Worm (Caenorhabditis elegans) whole organism, L4/young adult: ENCODE data around the gene F44D12.16.
"Not testable (repeated sequence)": the region's sequence is repeated elsewhere in the genome, so short reads cannot be mapped to it uniquely, and the experiment has no call there.

Experiments used
- W03F9.2 ChIP-seq: fragments of 150-350 bp; optimal IDR thresholded peaks from 2 replicates; lab custom pipeline; 2014; ENCODE audit warnings: missing biosample characterization, missing genetic modification characterization
- dao-5 ChIP-seq: sonication (generic microtip); optimal IDR thresholded peaks from 2 replicates; lab custom pipeline; 2016; ENCODE audit warnings: missing genotype, missing genetic modification characterization, moderate library complexity, missing compliant biosample characterization

DNA sequence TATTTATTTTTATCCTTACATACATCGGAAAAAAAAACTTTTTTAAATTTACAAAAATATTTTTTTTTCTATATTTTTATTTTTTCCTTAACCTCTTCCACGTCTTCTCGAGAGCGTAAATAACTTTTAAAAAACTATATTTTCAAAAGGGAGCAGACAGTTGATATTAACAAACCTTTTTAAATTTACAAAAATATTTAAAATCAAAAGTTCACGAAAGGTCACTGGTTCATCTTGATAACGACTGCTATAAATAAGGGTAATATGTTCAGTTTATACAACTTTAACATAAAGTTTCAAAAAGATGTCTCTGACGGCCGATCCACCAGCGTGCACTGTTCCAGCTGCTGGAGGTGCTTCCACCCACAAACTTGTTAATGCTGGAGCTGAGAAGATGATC lies at the start of gene F44D12.16, which contains the start of gene msd-2:
- not testable (repeated sequence) for TF ChIP-seq dao-5 (tag; lab: Kevin White, UChicago); W03F9.2
